Fruit fly (Drosophila melanogaster) whole organism, embryonic: ENCODE measurements around the gene SMSr.
A peak's percentile ranks its signal among the peaks of the same experiment; 100 is the strongest.

Source experiments
- CG10267 ChIP-seq: fragments of 200-800 bp; sonication (Bioruptor generic); optimal IDR thresholded peaks from 2 replicates; lab custom pipeline; 2018; ENCODE audit warnings: missing biosample characterization, mild to moderate bottlenecking, missing genetic modification characterization, moderate library complexity
- CG10366 ChIP-seq: fragments of 200-800 bp; sonication (Bioruptor generic); IDR thresholded peaks from 2 replicates; pipeline ENCODE4 v1.3.6; 2022; ENCODE audit warnings: missing biosample characterization, missing genetic modification characterization
- CG11456 ChIP-seq: fragments of 200-800 bp; sonication (Bioruptor generic); IDR thresholded peaks from 3 replicates; pipeline ENCODE4 v1.3.6; 2022; ENCODE audit warnings: missing biosample characterization, missing genetic modification characterization
- CG11560 ChIP-seq: fragments of 200-800 bp; sonication (Bioruptor generic); IDR thresholded peaks from 3 replicates; pipeline ENCODE4 v1.3.6; 2022; ENCODE audit warnings: missing biosample characterization, missing genetic modification characterization
- CG11723 ChIP-seq: fragments of 200-800 bp; sonication (Bioruptor generic); optimal IDR thresholded peaks from 2 replicates; lab custom pipeline; 2017; ENCODE audit warnings: missing biosample characterization, mild to moderate bottlenecking, missing genetic modification characterization
- CG13123 ChIP-seq: fragments of 200-800 bp; sonication (Bioruptor generic); optimal IDR thresholded peaks from 2 replicates; lab custom pipeline; 2016; ENCODE audit warnings: missing biosample characterization, missing genetic modification characterization
- CG14050 ChIP-seq: fragments of 200-800 bp; sonication (Bioruptor generic); IDR thresholded peaks from 3 replicates; pipeline ENCODE4 v1.3.6; 2022; ENCODE audit warnings: missing biosample characterization, missing genetic modification characterization
- CG14441 ChIP-seq: fragments of 200-800 bp; sonication (Bioruptor generic); IDR thresholded peaks from 2 replicates; pipeline ENCODE4 v1.3.6; 2022; ENCODE audit warnings: missing biosample characterization, missing genetic modification characterization
- CG14667 ChIP-seq: fragments of 200-800 bp; sonication (Bioruptor generic); IDR thresholded peaks from 2 replicates; pipeline ENCODE4 v1.3.6; 2022; ENCODE audit warnings: missing biosample characterization, missing genetic modification characterization
- CG15269 ChIP-seq: fragments of 200-800 bp; sonication (Bioruptor generic); optimal IDR thresholded peaks from 2 replicates; lab custom pipeline; 2018; ENCODE audit warnings: missing biosample characterization, mild to moderate bottlenecking, missing genetic modification characterization, moderate library complexity
- CG1603 ChIP-seq: fragments of 200-800 bp; sonication (Bioruptor generic); optimal IDR thresholded peaks from 2 replicates; lab custom pipeline; 2019; ENCODE audit warnings: missing biosample characterization, mild to moderate bottlenecking, missing genetic modification characterization, moderate library complexity
- CG1832 ChIP-seq: fragments of 200-800 bp; sonication (Bioruptor generic); optimal IDR thresholded peaks from 2 replicates; lab custom pipeline; 2017; ENCODE audit warnings: missing biosample characterization, mild to moderate bottlenecking, missing genetic modification characterization, inconsistent platforms
- CG18764 ChIP-seq: fragments of 200-800 bp; sonication (Bioruptor generic); optimal IDR thresholded peaks from 3 replicates; lab custom pipeline; 2016; ENCODE audit warnings: missing biosample characterization, missing genetic modification characterization
- CG2129 ChIP-seq: fragments of 200-800 bp; sonication (Bioruptor generic); IDR thresholded peaks from 2 replicates; pipeline ENCODE4 v1.3.6; 2022; ENCODE audit warnings: missing biosample characterization, missing genetic modification characterization; ENCODE audit not compliant: partially characterized antibody
- CG2202 ChIP-seq: fragments of 200-800 bp; sonication (Bioruptor generic); optimal IDR thresholded peaks from 2 replicates; lab custom pipeline; 2018; ENCODE audit warnings: missing biosample characterization, mild to moderate bottlenecking, missing genetic modification characterization
- CG2889 ChIP-seq: fragments of 200-800 bp; sonication (Bioruptor generic); IDR thresholded peaks from 3 replicates; pipeline ENCODE4 v1.3.6; 2022; ENCODE audit warnings: missing biosample characterization, missing genetic modification characterization
- CG3065 ChIP-seq: fragments of 200-800 bp; sonication (Bioruptor generic); optimal IDR thresholded peaks from 2 replicates; lab custom pipeline; 2016; ENCODE audit warnings: missing biosample characterization, missing genetic modification characterization
- CG6254 ChIP-seq: fragments of 200-800 bp; sonication (Bioruptor generic); optimal IDR thresholded peaks from 3 replicates; lab custom pipeline; 2017; ENCODE audit warnings: mild to moderate bottlenecking, missing biosample characterization, missing genetic modification reagents, missing genetic modification characterization
- CG7271 ChIP-seq: fragments of 200-800 bp; sonication (Bioruptor generic); optimal IDR thresholded peaks from 2 replicates; lab custom pipeline; 2018; ENCODE audit warnings: missing biosample characterization, mild to moderate bottlenecking, missing genetic modification characterization, moderate library complexity
- CG7786 ChIP-seq: fragments of 200-800 bp; sonication (Bioruptor generic); optimal IDR thresholded peaks from 2 replicates; lab custom pipeline; 2016; ENCODE audit warnings: missing biosample characterization, missing genetic modification characterization
- Dad ChIP-seq: fragments of 200-800 bp; sonication (Bioruptor generic); optimal IDR thresholded peaks from 3 replicates; lab custom pipeline; 2016; ENCODE audit warnings: missing biosample characterization, missing genetic modification characterization
- Dll ChIP-seq: fragments of 200-800 bp; sonication (Bioruptor generic); IDR thresholded peaks from 4 replicates; pipeline ENCODE4 v1.3.6; 2022; ENCODE audit warnings: missing biosample characterization, missing genetic modification characterization; ENCODE audit not compliant: partially characterized antibody
- Fer2 ChIP-seq: fragments of 200-800 bp; sonication (Bioruptor generic); optimal IDR thresholded peaks from 2 replicates; lab custom pipeline; 2018; ENCODE audit warnings: missing biosample characterization, mild to moderate bottlenecking, missing genetic modification characterization, moderate library complexity
- Lhr ChIP-seq: fragments of 200-800 bp; sonication (Bioruptor generic); optimal IDR thresholded peaks from 3 replicates; lab custom pipeline; 2017; ENCODE audit warnings: mild to moderate bottlenecking, missing biosample characterization, missing genetic modification reagents, missing genetic modification characterization
- Mad ChIP-seq: fragments of 200-800 bp; sonication (Bioruptor generic); optimal IDR thresholded peaks from 2 replicates; lab custom pipeline; 2016; ENCODE audit warnings: missing biosample characterization, missing genetic modification characterization
- NC2β ChIP-seq: fragments of 200-800 bp; sonication (Bioruptor generic); optimal IDR thresholded peaks from 2 replicates; lab custom pipeline; 2016; ENCODE audit warnings: missing biosample characterization, missing genetic modification characterization
- NfI ChIP-seq: fragments of 200-800 bp; sonication (Bioruptor generic); optimal IDR thresholded peaks from 3 replicates; lab custom pipeline; 2018; ENCODE audit warnings: missing biosample characterization, mild to moderate bottlenecking, missing genetic modification characterization, moderate library complexity
- Ssrp ChIP-seq: fragments of 200-800 bp; sonication (Bioruptor generic); optimal IDR thresholded peaks from 2 replicates; lab custom pipeline; 2018; ENCODE audit warnings: missing biosample characterization, mild to moderate bottlenecking, missing genetic modification characterization, moderate library complexity
- ap ChIP-seq: fragments of 200-800 bp; sonication (Bioruptor generic); IDR thresholded peaks from 2 replicates; pipeline ENCODE4 v1.3.6; 2022; ENCODE audit warnings: missing biosample characterization, missing genetic modification characterization
- bbx ChIP-seq: fragments of 200-800 bp; sonication (Bioruptor generic); IDR thresholded peaks from 2 replicates; pipeline ENCODE4 v1.3.6; 2022; ENCODE audit warnings: missing biosample characterization, missing genetic modification characterization; ENCODE audit not compliant: partially characterized antibody
- cato ChIP-seq: fragments of 200-800 bp; sonication (Bioruptor generic); optimal IDR thresholded peaks from 2 replicates; lab custom pipeline; 2016; ENCODE audit warnings: missing biosample characterization, missing genetic modification characterization, borderline replicate concordance
- dmrt11E ChIP-seq: fragments of 200-800 bp; sonication (Bioruptor generic); optimal IDR thresholded peaks from 3 replicates; lab custom pipeline; 2018; ENCODE audit warnings: missing biosample characterization, mild to moderate bottlenecking, missing genetic modification characterization, moderate library complexity
- ems ChIP-seq: fragments of 200-800 bp; sonication (Bioruptor generic); optimal IDR thresholded peaks from 3 replicates; lab custom pipeline; 2016; ENCODE audit warnings: missing biosample characterization, missing genetic modification characterization
- ewg ChIP-seq: fragments of 200-800 bp; sonication (Bioruptor generic); optimal IDR thresholded peaks from 3 replicates; lab custom pipeline; 2017; ENCODE audit warnings: mild to moderate bottlenecking, missing biosample characterization, missing genetic modification reagents, missing genetic modification characterization
- exex ChIP-seq: fragments of 200-800 bp; sonication (Bioruptor generic); optimal IDR thresholded peaks from 4 replicates; lab custom pipeline; 2018; ENCODE audit warnings: missing biosample characterization, mild to moderate bottlenecking, missing genetic modification characterization, moderate library complexity
- grau ChIP-seq: fragments of 200-800 bp; optimal IDR thresholded peaks from 3 replicates; lab custom pipeline; 2019; ENCODE audit warnings: missing biosample characterization, mild to moderate bottlenecking, missing genetic modification characterization, moderate library complexity
- ind ChIP-seq: fragments of 200-800 bp; sonication (Bioruptor generic); optimal IDR thresholded peaks from 3 replicates; lab custom pipeline; 2016; ENCODE audit warnings: missing biosample characterization, missing genetic modification characterization
- ken ChIP-seq: fragments of 200-800 bp; sonication (Bioruptor generic); IDR thresholded peaks from 3 replicates; pipeline ENCODE4 v1.3.6; 2022; ENCODE audit warnings: missing biosample characterization, missing genetic modification characterization
- nerfin-1 ChIP-seq: fragments of 200-800 bp; sonication (Bioruptor generic); optimal IDR thresholded peaks from 3 replicates; lab custom pipeline; 2019; ENCODE audit warnings: missing biosample characterization, mild to moderate bottlenecking, missing genetic modification characterization, moderate library complexity
- p53 ChIP-seq: fragments of 200-800 bp; sonication (Bioruptor generic); optimal IDR thresholded peaks from 2 replicates; lab custom pipeline; 2016; ENCODE audit warnings: missing biosample characterization, missing genetic modification characterization
- pnt ChIP-seq: fragments of 200-800 bp; sonication (Bioruptor generic); optimal IDR thresholded peaks from 3 replicates; lab custom pipeline; 2016; ENCODE audit warnings: missing biosample characterization, missing genetic modification characterization
- prd ChIP-seq, 3 experiments: fragments of >200 bp in 2 of 3; fragments of 200-800 bp in 1 of 3; sonication (Bioruptor generic) in 1 of 3; optimal IDR thresholded peaks in 2 of 3; IDR thresholded peaks in 1 of 3; 2 replicates in 2 of 3; 3 replicates in 1 of 3; pipeline versions ENCODE4 v1.3.6 to Lab custom; 2017 to 2022; ENCODE audit warnings: missing biosample characterization in 1 of 3, missing genetic modification characterization in 1 of 3
- sug ChIP-seq: fragments of 200-800 bp; optimal IDR thresholded peaks from 2 replicates; lab custom pipeline; 2019; ENCODE audit warnings: missing biosample characterization, mild to moderate bottlenecking, missing genetic modification characterization, moderate library complexity
- trem ChIP-seq: fragments of 200-800 bp; optimal IDR thresholded peaks from 3 replicates; lab custom pipeline; 2019; ENCODE audit warnings: missing biosample characterization, mild to moderate bottlenecking, missing genetic modification characterization, moderate library complexity
- ttk ChIP-seq: fragments of 200-800 bp; sonication (Bioruptor generic); IDR thresholded peaks from 2 replicates; pipeline ENCODE4 v2.1.2; 2022; ENCODE audit warnings: missing biosample characterization, missing genetic modification characterization
- vfl ChIP-seq: fragments of 200-800 bp; sonication (Bioruptor generic); optimal IDR thresholded peaks from 2 replicates; lab custom pipeline; 2016; ENCODE audit warnings: missing biosample characterization, missing genetic modification characterization
- wdn ChIP-seq: fragments of 200-800 bp; sonication (Bioruptor generic); IDR thresholded peaks from 2 replicates; pipeline ENCODE4 v1.3.6; 2022; ENCODE audit warnings: missing biosample characterization, missing genetic modification characterization
- zf30C ChIP-seq: fragments of 200-800 bp; sonication (Bioruptor generic); optimal IDR thresholded peaks from 3 replicates; lab custom pipeline; 2018; ENCODE audit warnings: missing biosample characterization, mild to moderate bottlenecking, missing genetic modification characterization
- zfh2 ChIP-seq: fragments of 200-800 bp; sonication (Bioruptor generic); optimal IDR thresholded peaks from 2 replicates; lab custom pipeline; 2016; ENCODE audit warnings: missing biosample characterization, missing genetic modification characterization

Gene SMSr

DNA sequence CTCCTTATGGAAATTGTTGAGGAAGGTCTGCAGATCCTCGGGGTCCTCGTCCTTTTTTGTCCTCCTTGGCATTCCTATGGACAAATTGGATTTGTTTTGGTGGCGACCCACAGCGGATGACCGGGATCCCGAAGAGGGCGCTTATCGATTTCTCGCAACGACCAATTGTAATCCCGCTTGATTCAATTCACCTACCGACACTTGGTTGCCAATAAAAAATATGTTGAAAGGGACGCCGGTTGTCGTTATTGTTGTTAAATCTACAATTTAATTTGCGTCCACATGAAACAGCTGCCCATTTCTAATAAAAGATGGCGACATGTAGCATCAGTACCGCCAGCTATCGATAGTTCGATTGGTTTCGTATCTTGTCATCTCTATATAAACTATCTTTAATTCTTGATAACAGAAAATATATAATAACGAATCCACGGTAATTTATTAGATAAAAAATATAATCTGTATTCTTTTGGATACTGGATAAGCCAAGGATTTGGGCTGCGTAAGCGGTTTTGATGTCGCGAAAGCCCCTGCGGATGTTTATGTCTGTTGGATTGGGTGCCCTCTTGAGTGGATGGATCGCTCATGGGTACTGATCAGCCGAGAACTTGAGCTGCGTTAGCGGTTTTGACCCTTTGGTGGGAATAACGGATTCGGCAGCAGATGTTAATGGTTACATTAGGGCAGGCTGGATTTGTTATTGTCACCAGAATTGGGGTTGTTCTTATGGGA lies 24.7 kb downstream of the SMSr start, which contains the start of gene CTCF (continued):
- peak; percentile 46 for TF ChIP-seq NfI
- peak; percentile 38 for TF ChIP-seq NC2β (GFP tag; lab: Kevin White, UChicago)
- TF ChIP-seq ken: no peak
- no peak for TF ChIP-seq ttk
- TF ChIP-seq CG14441 (GFP tag; lab: Robert Waterston, UW): peak; percentile 53
- TF ChIP-seq dmrt11E (tag; lab: Kevin White, UChicago): peak; percentile 32
- TF ChIP-seq nerfin-1: peak; percentile 100
- TF ChIP-seq CG2202: no peak
- peak; percentile 39 for TF ChIP-seq CG7271 (tag; lab: Kevin White, UChicago)
- no peak for TF ChIP-seq CG11560 (tag; lab: Robert Waterston, UW)
- TF ChIP-seq Fer2 (tag; lab: Kevin White, UChicago): no peak
- TF ChIP-seq cato (GFP tag; lab: Kevin White, UChicago): no peak
- TF ChIP-seq CG18764 (GFP tag; lab: Kevin White, UChicago): no peak
- peak; percentile 37 for TF ChIP-seq CG15269 (tag; lab: Kevin White, UChicago)
- no peak for TF ChIP-seq prd (optimal IDR thresholded peaks at IDR 0.05; lab: Kevin White, UChicago)
- peak; percentile 80 for TF ChIP-seq prd (GFP tag; IDR thresholded peaks at IDR 0.05; lab: Robert Waterston, UW)
- TF ChIP-seq exex: peak; percentile 74
- TF ChIP-seq CG11723 (GFP tag; lab: Kevin White, UChicago): no peak
- no peak for TF ChIP-seq zfh2 (GFP tag; lab: Kevin White, UChicago)
- no peak for TF ChIP-seq vfl (GFP tag; lab: Kevin White, UChicago)
- TF ChIP-seq ewg: peak; percentile 16
- TF ChIP-seq CG1832 (GFP tag; lab: Kevin White, UChicago): no peak
- peak; percentile 91 for TF ChIP-seq bbx (GFP tag; lab: Robert Waterston, UW)
- TF ChIP-seq CG14667 (GFP tag; lab: Robert Waterston, UW): no peak
- no peak for TF ChIP-seq Ssrp (tag; lab: Kevin White, UChicago)
- TF ChIP-seq CG11456: peak; percentile 73; the same call in 2 of the 3 replicates
- TF ChIP-seq CG10366 (GFP tag; lab: Robert Waterston, UW): peak; percentile 42; the same call in 1 of the 2 replicates
- TF ChIP-seq CG14050 (GFP tag; lab: Robert Waterston, UW): no peak
- no peak for TF ChIP-seq CG6254 (GFP tag; lab: Kevin White, UChicago)
- TF ChIP-seq Dll: peak; percentile 83
- no peak for TF ChIP-seq CG7786 (GFP tag; lab: Kevin White, UChicago)
- no peak for TF ChIP-seq CG13123 (GFP tag; lab: Kevin White, UChicago)
- no peak for TF ChIP-seq CG2889 (GFP tag; lab: Robert Waterston, UW)
- TF ChIP-seq CG3065: no peak
- peak; percentile 41 for TF ChIP-seq Dad
- TF ChIP-seq zf30C (GFP tag; lab: Kevin White, UChicago): no peak
- TF ChIP-seq p53: no peak
- no peak for TF ChIP-seq wdn (GFP tag; lab: Robert Waterston, UW)
- TF ChIP-seq CG1603: peak; percentile 69
- TF ChIP-seq grau (tag; lab: Kevin White, UChicago): peak; percentile 52
- TF ChIP-seq Mad (GFP tag; lab: Kevin White, UChicago): peak; percentile 17
- TF ChIP-seq trem (tag; lab: Kevin White, UChicago): peak; percentile 91
- peak; percentile 62 for TF ChIP-seq CG10267 (tag; lab: Kevin White, UChicago)
- TF ChIP-seq CG2129 (GFP tag; lab: Robert Waterston, UW): peak; percentile 63
- peak; percentile 47 for TF ChIP-seq sug (tag; lab: Kevin White, UChicago)
- peak; percentile 46 for TF ChIP-seq Lhr (GFP tag; lab: Kevin White, UChicago)
- TF ChIP-seq ind (GFP tag; lab: Kevin White, UChicago): peak; percentile 4
- peak; percentile 41 for TF ChIP-seq pnt (GFP tag; lab: Kevin White, UChicago)
- no peak for TF ChIP-seq ems (GFP tag; lab: Kevin White, UChicago)
- no peak for TF ChIP-seq ap (GFP tag; lab: Robert Waterston, UW)
